Worm (Caenorhabditis elegans): ENCODE measurements around the gene T16G1.18.
A peak's percentile ranks its signal among the peaks of the same experiment; 100 is the strongest.

The T16G1.18 gene

ce11 chrV:12919705-12920104, 31.4 kb upstream of the T16G1.18 start, which contains the start of gene lipl-1:
TSS of gene lipl-1 (plus strand) at chrV:12919986.
- TF ChIP-seq lin-26 (GFP tag; IDR thresholded peaks at IDR 0.05) (no peak), nhr-80 (tag; optimal IDR thresholded peaks at IDR 0.05) (peak; percentile 35)

- TF ChIP-seq nhr-80 (tag; optimal IDR thresholded peaks at IDR 0.05) (peak; percentile 80), F52B5.7 (tag; optimal IDR thresholded peaks at IDR 0.05) (no peak), nfya-2 (GFP tag; IDR thresholded peaks at IDR 0.05) (no peak), dpff-1 (tag; optimal IDR thresholded peaks at IDR 0.05) (no peak), lsy-27 (tag; optimal IDR thresholded peaks at IDR 0.05; ENCODE audit: borderline replicate concordance, insufficient read depth) (no peak), Y56A3A.18 (GFP tag; IDR thresholded peaks at IDR 0.05) (no peak), cebp-1 (GFP tag; IDR thresholded peaks at IDR 0.05) (peak; percentile 52; the same call in 1 of the 2 replicates), cebp-1 (tag; optimal IDR thresholded peaks at IDR 0.05) (peak; percentile 63)
Observed at ce11 chrV:12921680-12922079, 29.4 kb upstream of the T16G1.18 start.

- TF ChIP-seq nhr-90 (tag; optimal IDR thresholded peaks at IDR 0.05), result no peak
Observed at ce11 chrV:12922308-12922707, 28.8 kb upstream of the T16G1.18 start, which contains the start of gene dhrs-4. TSS of gene dhrs-4 (plus strand) at chrV:12922608.

ce11 chrV:12924128-12924527, 27.0 kb upstream of the T16G1.18 start, which contains the start of gene pqn-67:
TSS of gene pqn-67 (plus strand) at chrV:12924428.
- no peak for TF ChIP-seq attf-5 (GFP tag; optimal IDR thresholded peaks at IDR 0.05)
- no peak for TF ChIP-seq bed-2 (GFP tag; IDR thresholded peaks at IDR 0.05)
- no peak for TF ChIP-seq lin-54 (GFP tag; optimal IDR thresholded peaks at IDR 0.05)
- TF ChIP-seq pha-4 (tag; optimal IDR thresholded peaks at IDR 0.05), result no peak
- no peak for TF ChIP-seq lin-40 (tag; optimal IDR thresholded peaks at IDR 0.05)
- TF ChIP-seq akir-1 (GFP tag; optimal IDR thresholded peaks at IDR 0.05), result no peak
- TF ChIP-seq sea-2 (GFP tag; IDR thresholded peaks at IDR 0.05), result no peak
- no peak for TF ChIP-seq Y53G8AR.9 (GFP tag; conservative IDR thresholded peaks at IDR 0.05)
- TF ChIP-seq mes-4 (tag; optimal IDR thresholded peaks at IDR 0.05), result no peak
- TF ChIP-seq Y53F4B.3 (GFP tag; IDR thresholded peaks at IDR 0.05), result no peak
- no peak for TF ChIP-seq cebp-2 (GFP tag; IDR thresholded peaks at IDR 0.05)
- no peak for TF ChIP-seq ztf-25 (GFP tag; IDR thresholded peaks at IDR 0.05)
- no peak for TF ChIP-seq nfya-1 (tag; optimal IDR thresholded peaks at IDR 0.05; ENCODE audit: borderline replicate concordance, insufficient read depth)
- no peak for TF ChIP-seq let-607 (tag; optimal IDR thresholded peaks at IDR 0.05)
- TF ChIP-seq Y79H2A.3 (GFP tag; conservative IDR thresholded peaks at IDR 0.05), result no peak

- no peak for TF ChIP-seq rcor-1 (GFP tag; IDR thresholded peaks at IDR 0.05)
- TF ChIP-seq bed-2 (GFP tag; IDR thresholded peaks at IDR 0.05), result no peak
- no peak for TF ChIP-seq nfyb-1 (GFP tag; IDR thresholded peaks at IDR 0.05)
- no peak for TF ChIP-seq ets-4 (GFP tag; optimal IDR thresholded peaks at IDR 0.05)
- TF ChIP-seq D2030.7 (GFP tag; IDR thresholded peaks at IDR 0.05), result no peak
Observed at ce11 chrV:12928929-12929532, 22.1 kb upstream of the T16G1.18 start, which contains the start of gene T16G1.2. TSS of gene T16G1.2 (plus strand) at chrV:12929482.

ce11 chrV:12933654-12934053, 17.4 kb upstream of the T16G1.18 start:
- TF ChIP-seq nhr-80 (tag; optimal IDR thresholded peaks at IDR 0.05), result peak; percentile 78
- TF ChIP-seq lin-40 (tag; optimal IDR thresholded peaks at IDR 0.05), result no peak
